Fruit fly (Drosophila melanogaster) whole organism: ENCODE measurements around the gene myd.

ENCODE experiments used
- CG8478 ChIP-seq: fragments of >200 bp; optimal IDR thresholded peaks from 2 replicates; lab custom pipeline; 2018; ENCODE audit warnings: inconsistent platforms
- Dll ChIP-seq: fragments of >200 bp; optimal IDR thresholded peaks from 2 replicates; lab custom pipeline; 2017
- EcR ChIP-seq, 2 experiments: fragments of >200 bp; optimal IDR thresholded peaks; 2 replicates each; lab custom pipeline; 2017; ENCODE audit warnings: missing biosample characterization in 2 of 2, missing genetic modification characterization in 2 of 2, missing genetic modification reagents in 2 of 2
- pan ChIP-seq: fragments of >200 bp; optimal IDR thresholded peaks from 2 replicates; lab custom pipeline; 2017
- psq ChIP-seq: fragments of >200 bp; optimal IDR thresholded peaks from 2 replicates; lab custom pipeline; 2017
- usp ChIP-seq: fragments of >200 bp; optimal IDR thresholded peaks from 2 replicates; lab custom pipeline; 2017; ENCODE audit warnings: missing biosample characterization, missing genetic modification characterization, mixed read lengths

myd gene

dm6 chr3R:19156670-19157402 is 23.6 kb upstream of the myd start, which contains the start of gene nanos:
nanos (plus strand) TSS chr3R:19157238.
- TF ChIP-seq pan (lab: Kevin White, UChicago): no peak
- no peak for TF ChIP-seq psq
- TF ChIP-seq EcR (GFP tag; optimal IDR thresholded peaks at IDR 0.05; lab: Kevin White, UChicago): no peak
- TF ChIP-seq usp: no peak
- no peak for TF ChIP-seq CG8478 (lab: Kevin White, UChicago)
- no peak for TF ChIP-seq Dll

dm6 chr3R:19157997-19158396 is 22.5 kb upstream of the myd start:
- no peak for TF ChIP-seq usp

- TF ChIP-seq psq (no peak), usp (no peak), pan (lab: Kevin White, UChicago) (no peak), CG8478 (lab: Kevin White, UChicago) (no peak), EcR (GFP tag; optimal IDR thresholded peaks at IDR 0.05; lab: Kevin White, UChicago) (no peak)
Observed at dm6 chr3R:19159778-19160177, 20.7 kb upstream of the myd start, which contains the start of gene CG11779. CG11779 (minus strand) TSS chr3R:19159878.

dm6 chr3R:19162135-19162616 is 18.3 kb upstream of the myd start, which contains the start of the genes CG42359 and Nsun5:
CG42359 (minus strand) TSS chr3R:19162300.
Nsun5 (minus strand) TSS chr3R:19162300.
- TF ChIP-seq pan (lab: Kevin White, UChicago): peak; percentile 60
- no peak for TF ChIP-seq Dll

- TF ChIP-seq usp (no peak), Dll (peak; percentile 93)
Observed at dm6 chr3R:19163972-19164819, 16.3 kb upstream of the myd start, which contains the start of gene sqz. sqz (plus strand) TSS chr3R:19164211.

dm6 chr3R:19164873-19165456 is 15.5 kb upstream of the myd start:
- TF ChIP-seq Dll: no peak
- no peak for TF ChIP-seq psq
- TF ChIP-seq CG8478 (lab: Kevin White, UChicago): no peak
- no peak for TF ChIP-seq pan (lab: Kevin White, UChicago)
- no peak for TF ChIP-seq EcR (GFP tag; optimal IDR thresholded peaks at IDR 0.05; lab: Kevin White, UChicago)
- no peak for TF ChIP-seq usp

dm6 chr3R:19165620-19166055 is 14.8 kb upstream of the myd start:
- TF ChIP-seq pan (lab: Kevin White, UChicago): no peak
- no peak for TF ChIP-seq psq
- TF ChIP-seq Dll: peak; percentile 80
- no peak for TF ChIP-seq usp
- no peak for TF ChIP-seq EcR (GFP tag; optimal IDR thresholded peaks at IDR 0.05; lab: Kevin White, UChicago)
- no peak for TF ChIP-seq CG8478 (lab: Kevin White, UChicago)

dm6 chr3R:19166077-19166778 is 14.2 kb upstream of the myd start:
- TF ChIP-seq Dll (no peak), usp (no peak), pan (lab: Kevin White, UChicago) (no peak), psq (no peak), EcR (GFP tag; optimal IDR thresholded peaks at IDR 0.05; lab: Kevin White, UChicago) (no peak), CG8478 (lab: Kevin White, UChicago) (no peak)

dm6 chr3R:19167521-19167920 is 12.9 kb upstream of the myd start:
- TF ChIP-seq CG8478 (lab: Kevin White, UChicago): no peak
- TF ChIP-seq EcR (GFP tag; optimal IDR thresholded peaks at IDR 0.05; lab: Kevin White, UChicago): no peak
- TF ChIP-seq usp: no peak
- TF ChIP-seq Dll: no peak
- TF ChIP-seq pan (lab: Kevin White, UChicago): no peak
- TF ChIP-seq psq: no peak

- TF ChIP-seq CG8478 (lab: Kevin White, UChicago): no peak
- no peak for TF ChIP-seq EcR (GFP tag; optimal IDR thresholded peaks at IDR 0.05; lab: Kevin White, UChicago)
- TF ChIP-seq psq: no peak
- no peak for TF ChIP-seq Dll
- TF ChIP-seq usp: no peak
- no peak for TF ChIP-seq pan (lab: Kevin White, UChicago)
Observed at dm6 chr3R:19174512-19174911, 5.9 kb upstream of the myd start.

dm6 chr3R:19176700-19177099 is 3.8 kb upstream of the myd start, which contains the start of gene CG14282:
CG14282 (plus strand) TSS chr3R:19177000.
- no peak for TF ChIP-seq usp

- TF ChIP-seq usp (no peak), pan (lab: Kevin White, UChicago) (no peak), CG8478 (lab: Kevin White, UChicago) (no peak)
Observed at dm6 chr3R:19181214-19181613, 755 bp downstream of the myd start.
